Worm (Caenorhabditis elegans) whole organism, L1 larva: ENCODE results near the gene kin-2.

ENCODE experiments used
- C04F5.9 ChIP-seq: sonication (generic microtip); optimal IDR thresholded peaks from 2 replicates; lab custom pipeline; 2016; ENCODE audit warnings: missing genetic modification characterization, missing compliant biosample characterization
- C34B4.2 ChIP-seq: sonication (generic microtip); optimal IDR thresholded peaks from 2 replicates; lab custom pipeline; 2017; ENCODE audit warnings: mild to moderate bottlenecking, missing genetic modification characterization, missing compliant biosample characterization
- F16B12.6 ChIP-seq: fragments of 150-350 bp; optimal IDR thresholded peaks from 2 replicates; lab custom pipeline; 2014; ENCODE audit warnings: missing biosample characterization, missing genetic modification characterization
- Y116A8C.19 ChIP-seq: sonication (generic microtip); optimal IDR thresholded peaks from 2 replicates; lab custom pipeline; 2016; ENCODE audit warnings: missing compliant biosample characterization, missing genetic modification characterization, borderline replicate concordance
- aha-1 ChIP-seq: fragments of 150-350 bp; optimal IDR thresholded peaks from 2 replicates; lab custom pipeline; 2014; ENCODE audit warnings: missing biosample characterization, missing genetic modification characterization
- alr-1 ChIP-seq: fragments of 200-800 bp; sonication (Bioruptor generic); optimal IDR thresholded peaks from 2 replicates; lab custom pipeline; 2018; ENCODE audit warnings: borderline replicate concordance, mild to moderate bottlenecking, missing genetic modification characterization, missing compliant biosample characterization
- aly-2 ChIP-seq: fragments of 150-350 bp; optimal IDR thresholded peaks from 2 replicates; lab custom pipeline; 2014; ENCODE audit warnings: missing biosample characterization, missing genetic modification characterization
- ceh-63 ChIP-seq: fragments of 200-800 bp; sonication (Bioruptor generic); optimal IDR thresholded peaks from 2 replicates; lab custom pipeline; 2018; ENCODE audit warnings: mild to moderate bottlenecking, missing genetic modification characterization, missing compliant biosample characterization
- ceh-8 ChIP-seq: fragments of 200-800 bp; sonication (Bioruptor generic); optimal IDR thresholded peaks from 2 replicates; lab custom pipeline; 2018; ENCODE audit warnings: mild to moderate bottlenecking, missing genetic modification characterization, moderate library complexity, missing compliant biosample characterization
- ceh-82 ChIP-seq, 3 experiments: fragments of 150-350 bp in 1 of 3; sonication (generic microtip) in 2 of 3; optimal IDR thresholded peaks; 2 replicates each; lab custom pipeline; 2014 to 2017; ENCODE audit warnings: missing biosample characterization in 3 of 3, missing genetic modification characterization in 3 of 3
- ceh-90 ChIP-seq: sonication (generic microtip); optimal IDR thresholded peaks from 2 replicates; lab custom pipeline; 2016; ENCODE audit warnings: missing genetic modification characterization, missing compliant biosample characterization
- dpl-1 ChIP-seq, 3 experiments: fragments of 150-350 bp in 2 of 3; sonication (generic microtip) in 1 of 3; optimal IDR thresholded peaks; 2 replicates each; lab custom pipeline; 2014 to 2017; ENCODE audit warnings: missing biosample characterization in 3 of 3, missing genetic modification characterization in 3 of 3, missing genetic modification reagents in 3 of 3
- dsc-1 ChIP-seq: sonication (generic microtip); optimal IDR thresholded peaks from 2 replicates; lab custom pipeline; 2016; ENCODE audit warnings: mild to moderate bottlenecking, missing genetic modification characterization, missing compliant biosample characterization
- efl-1 ChIP-seq, 4 experiments: fragments of 150-350 bp; optimal IDR thresholded peaks in 3 of 4; peaks in 1 of 4; 1 replicate in 1 of 4; 2 replicates in 3 of 4; lab custom pipeline; 2014; ENCODE audit warnings: missing biosample characterization in 2 of 4, missing genetic modification characterization in 2 of 4, missing genetic modification reagents in 2 of 4
- egl-13 ChIP-seq: sonication (generic microtip); optimal IDR thresholded peaks from 2 replicates; lab custom pipeline; 2016; ENCODE audit warnings: missing genotype, missing genetic modification reagents, missing genetic modification characterization, missing compliant biosample characterization
- egl-27 ChIP-seq, 2 experiments: fragments of 150-350 bp in 1 of 2; sonication (generic microtip); optimal IDR thresholded peaks; 3 replicates each; lab custom pipeline; 2017 to 2018; ENCODE audit warnings: missing biosample characterization in 2 of 2, missing genetic modification characterization in 2 of 2, missing genetic modification reagents in 2 of 2
- elt-2 ChIP-seq: sonication (generic microtip); optimal IDR thresholded peaks from 2 replicates; lab custom pipeline; 2016; ENCODE audit warnings: missing genetic modification characterization, mild to moderate bottlenecking, inconsistent platforms, missing compliant biosample characterization, missing genetic modification reagents
- ets-5 ChIP-seq: fragments of 200-800 bp; sonication (Bioruptor generic); IDR thresholded peaks from 2 replicates; pipeline ENCODE4 v1.3.6; 2022; ENCODE audit warnings: missing genetic modification characterization, missing compliant biosample characterization
- fkh-10 ChIP-seq: sonication (generic microtip); optimal IDR thresholded peaks from 2 replicates; lab custom pipeline; 2017; ENCODE audit warnings: missing biosample characterization, missing genetic modification reagents, missing genetic modification characterization
- fkh-4 ChIP-seq: sonication (generic microtip); optimal IDR thresholded peaks from 2 replicates; lab custom pipeline; 2016; ENCODE audit warnings: missing compliant biosample characterization, missing genetic modification characterization, borderline replicate concordance
- fos-1 ChIP-seq: fragments of 150-350 bp; optimal IDR thresholded peaks from 2 replicates; lab custom pipeline; 2014; ENCODE audit warnings: missing biosample characterization, missing genetic modification characterization
- grh-1 ChIP-seq: fragments of 200-800 bp; sonication (Bioruptor generic); IDR thresholded peaks from 2 replicates; pipeline ENCODE4 v1.3.6; 2022; ENCODE audit warnings: missing genetic modification reagents, missing genetic modification characterization, missing compliant biosample characterization
- hpl-2 ChIP-seq: fragments of 150-350 bp; optimal IDR thresholded peaks from 2 replicates; lab custom pipeline; 2014; ENCODE audit warnings: missing biosample characterization, missing genetic modification reagents, missing genetic modification characterization
- isw-1 ChIP-seq: fragments of 200-800 bp; sonication (Bioruptor generic); IDR thresholded peaks from 2 replicates; pipeline ENCODE4 v1.3.6; 2022; ENCODE audit warnings: missing genetic modification characterization, missing compliant biosample characterization
- jun-1 ChIP-seq: fragments of 150-350 bp; optimal IDR thresholded peaks from 2 replicates; lab custom pipeline; 2014; ENCODE audit warnings: missing biosample characterization, missing genetic modification reagents, missing genetic modification characterization
- lin-13 ChIP-seq: fragments of 150-350 bp; optimal IDR thresholded peaks from 2 replicates; lab custom pipeline; 2014; ENCODE audit warnings: missing biosample characterization, missing genetic modification reagents, missing genetic modification characterization
- lin-35 ChIP-seq, 2 experiments: fragments of 150-350 bp; optimal IDR thresholded peaks; 2 replicates each; lab custom pipeline; 2014; ENCODE audit warnings: missing biosample characterization in 2 of 2, missing genetic modification characterization in 2 of 2, missing genetic modification reagents in 2 of 2
- lin-39 ChIP-seq: fragments of 150-350 bp; optimal IDR thresholded peaks from 2 replicates; lab custom pipeline; 2014; ENCODE audit warnings: missing biosample characterization, missing genetic modification reagents, missing genetic modification characterization
- lir-3 ChIP-seq: sonication (generic microtip); optimal IDR thresholded peaks from 2 replicates; lab custom pipeline; 2016; ENCODE audit warnings: mild to moderate bottlenecking, missing genetic modification characterization, moderate library complexity, missing compliant biosample characterization; ENCODE audit not compliant: poor library complexity
- lsy-2 ChIP-seq, 2 experiments: fragments of 150-350 bp; optimal IDR thresholded peaks; 2 replicates each; lab custom pipeline; 2014; ENCODE audit warnings: missing biosample characterization in 2 of 2, missing genetic modification characterization in 2 of 2
- mef-2 ChIP-seq: fragments of 150-350 bp; optimal IDR thresholded peaks from 2 replicates; lab custom pipeline; 2014; ENCODE audit warnings: missing biosample characterization, missing genetic modification characterization
- mep-1 ChIP-seq: fragments of 150-350 bp; optimal IDR thresholded peaks from 2 replicates; lab custom pipeline; 2014; ENCODE audit warnings: missing biosample characterization, missing genetic modification characterization
- nhr-11 ChIP-seq: fragments of 150-350 bp; optimal IDR thresholded peaks from 2 replicates; lab custom pipeline; 2014; ENCODE audit warnings: missing biosample characterization, missing genetic modification characterization
- nhr-19 ChIP-seq: fragments of 200-800 bp; sonication (Bioruptor generic); conservative IDR thresholded peaks from 2 replicates; pipeline ENCODE4 v1.3.6; 2022; ENCODE audit warnings: missing genetic modification characterization, missing compliant biosample characterization
- nhr-20 ChIP-seq: sonication (generic microtip); optimal IDR thresholded peaks from 2 replicates; lab custom pipeline; 2016; ENCODE audit warnings: mild to moderate bottlenecking, missing genetic modification characterization, missing compliant biosample characterization
- nhr-71 ChIP-seq: sonication (generic microtip); optimal IDR thresholded peaks from 2 replicates; lab custom pipeline; 2016; ENCODE audit warnings: mild to moderate bottlenecking, missing genetic modification characterization, moderate library complexity, missing compliant biosample characterization
- nhr-85 ChIP-seq: sonication (generic microtip); peaks from one replicate; lab custom pipeline; 2016; ENCODE audit warnings: missing genetic modification characterization, inconsistent platforms, missing compliant biosample characterization
- nhr-90 ChIP-seq: sonication (generic microtip); optimal IDR thresholded peaks from 2 replicates; lab custom pipeline; 2016; ENCODE audit warnings: mild to moderate bottlenecking, missing genetic modification characterization, missing compliant biosample characterization; ENCODE audit not compliant: poor library complexity
- rnt-1 ChIP-seq: sonication (generic microtip); optimal IDR thresholded peaks from 2 replicates; lab custom pipeline; 2016; ENCODE audit warnings: mild to moderate bottlenecking, missing genetic modification characterization, moderate library complexity, missing compliant biosample characterization
- skn-1 ChIP-seq: fragments of 150-350 bp; optimal IDR thresholded peaks from 2 replicates; lab custom pipeline; 2014; ENCODE audit warnings: missing biosample characterization, missing genetic modification characterization
- snu-23 ChIP-seq: sonication (generic microtip); optimal IDR thresholded peaks from 2 replicates; lab custom pipeline; 2016; ENCODE audit warnings: missing genetic modification characterization, missing compliant biosample characterization
- sox-4 ChIP-seq: sonication (generic microtip); optimal IDR thresholded peaks from 2 replicates; lab custom pipeline; 2016; ENCODE audit warnings: missing genetic modification characterization, missing compliant biosample characterization
- tbx-2 ChIP-seq: sonication (generic microtip); optimal IDR thresholded peaks from 2 replicates; lab custom pipeline; 2016; ENCODE audit warnings: missing genetic modification characterization, missing compliant biosample characterization
- unc-130 ChIP-seq: fragments of 150-350 bp; optimal IDR thresholded peaks from 2 replicates; lab custom pipeline; 2017; ENCODE audit warnings: missing biosample characterization, missing genetic modification characterization, inconsistent platforms
- unc-30 ChIP-seq: sonication (generic microtip); optimal IDR thresholded peaks from 2 replicates; lab custom pipeline; 2017; ENCODE audit warnings: missing biosample characterization, missing genetic modification characterization
- unc-62 ChIP-seq: fragments of 150-350 bp; optimal IDR thresholded peaks from 2 replicates; lab custom pipeline; 2014; ENCODE audit warnings: missing biosample characterization, missing genetic modification reagents, missing genetic modification characterization
- unc-86 ChIP-seq: sonication (generic microtip); optimal IDR thresholded peaks from 2 replicates; lab custom pipeline; 2016; ENCODE audit warnings: missing genetic modification characterization, missing compliant biosample characterization
- vab-15 ChIP-seq: sonication (generic microtip); optimal IDR thresholded peaks from 2 replicates; lab custom pipeline; 2017; ENCODE audit warnings: missing genotype, mild to moderate bottlenecking, missing genetic modification characterization, missing compliant biosample characterization
- xbp-1 ChIP-seq: sonication (generic microtip); optimal IDR thresholded peaks from 2 replicates; lab custom pipeline; 2016; ENCODE audit warnings: missing genetic modification characterization, missing compliant biosample characterization
- zag-1 ChIP-seq: fragments of 150-350 bp; optimal IDR thresholded peaks from 2 replicates; lab custom pipeline; 2014; ENCODE audit warnings: missing biosample characterization, missing genetic modification characterization
- ztf-11 ChIP-seq, 2 experiments: sonication (generic microtip); optimal IDR thresholded peaks; 2 replicates each; lab custom pipeline; 2016 to 2017; ENCODE audit warnings: missing genetic modification characterization in 2 of 2, missing biosample characterization in 1 of 2, missing compliant biosample characterization in 1 of 2
- ztf-4 ChIP-seq: fragments of 150-350 bp; optimal IDR thresholded peaks from 2 replicates; lab custom pipeline; 2014; ENCODE audit warnings: missing biosample characterization, missing genetic modification characterization

Gene kin-2

ce11 chrX:5984581-5985039 is 7.0 kb upstream of the kin-2 start, which contains the start of gene klp-13:
klp-13 (plus strand) TSS chrX:5984989.
- TF ChIP-seq vab-15 (tag; lab: Kevin White, UChicago) (peak; percentile 47), nhr-19 (GFP tag; lab: Robert Waterston, UW) (peak; percentile 80), hpl-2 (GFP tag; lab: Kevin White, UChicago) (no peak), egl-27 (tag; optimal IDR thresholded peaks at IDR 0.05; lab: Kevin White, UChicago) (peak in 1 of 2 experiments; percentile 54), ceh-90 (no peak), alr-1 (tag; lab: Kevin White, UChicago) (no peak), aha-1 (tag; lab: Kevin White, UChicago) (peak; percentile 19), lin-35 (GFP tag; optimal IDR thresholded peaks at IDR 0.05; lab: Kevin White, UChicago) (peak; percentile 92 to 97), fos-1 (tag; lab: Kevin White, UChicago) (peak; percentile 85), nhr-20 (tag; lab: Kevin White, UChicago) (peak; percentile 90), unc-30 (tag; lab: Kevin White, UChicago) (no peak), nhr-11 (peak; percentile 53), ztf-11 (tag; optimal IDR thresholded peaks at IDR 0.05; lab: Kevin White, UChicago) (peak in 1 of 2 experiments; percentile 61), elt-2 (tag; lab: Kevin White, UChicago) (peak; percentile 61), snu-23 (GFP tag; lab: Kevin White, UChicago) (peak; percentile 93), C34B4.2 (tag; lab: Kevin White, UChicago) (no peak), lin-13 (GFP tag; lab: Kevin White, UChicago) (peak; percentile 85), tbx-2 (tag; lab: Kevin White, UChicago) (peak; percentile 89), egl-13 (tag; lab: Kevin White, UChicago) (peak; percentile 82), lin-39 (tag; lab: Kevin White, UChicago) (peak; percentile 18), grh-1 (GFP tag; lab: Robert Waterston, UW) (no peak), aly-2 (tag; lab: Kevin White, UChicago) (peak; percentile 38), fkh-4 (no peak), ceh-63 (GFP tag; lab: Kevin White, UChicago) (no peak), unc-130 (peak; percentile 64), mef-2 (tag; lab: Kevin White, UChicago) (peak; percentile 54), xbp-1 (tag; lab: Kevin White, UChicago) (peak; percentile 92), C04F5.9 (tag; lab: Kevin White, UChicago) (no peak), unc-86 (tag; lab: Kevin White, UChicago) (peak; percentile 76), sox-4 (peak; percentile 65), dsc-1 (peak; percentile 84), jun-1 (tag; lab: Kevin White, UChicago) (peak; percentile 74), ceh-8 (GFP tag; lab: Kevin White, UChicago) (peak; percentile 69), ztf-4 (tag; lab: Kevin White, UChicago) (peak; percentile 43), efl-1 (optimal IDR thresholded peaks at IDR 0.05; lab: Kevin White, UChicago) (peak; percentile 67 to 92), efl-1 (GFP tag; optimal IDR thresholded peaks at IDR 0.05 in 1 of 2; lab: Kevin White, UChicago) (peak; percentile 94 to 99), nhr-71 (peak; percentile 94), fkh-10 (peak; percentile 72), nhr-90 (tag; lab: Kevin White, UChicago) (peak; percentile 63), F16B12.6 (peak; percentile 29), lsy-2 (tag; optimal IDR thresholded peaks at IDR 0.05; lab: Kevin White, UChicago) (peak; percentile 77 to 94), isw-1 (GFP tag; lab: Robert Waterston, UW) (peak; percentile 55; the same call in 1 of the 2 replicates), unc-62 (GFP tag; lab: Kevin White, UChicago) (no peak), nhr-85 (tag; lab: Kevin White, UChicago) (peak; percentile 88), ceh-82 (tag; optimal IDR thresholded peaks at IDR 0.05; lab: Kevin White, UChicago) (peak; percentile 72 to 90 (median 78)), Y116A8C.19 (tag; lab: Kevin White, UChicago) (no peak), ets-5 (GFP tag; lab: Robert Waterston, UW) (no peak), lir-3 (tag; lab: Kevin White, UChicago) (peak; percentile 64), skn-1 (tag; lab: Kevin White, UChicago) (peak; percentile 87), mep-1 (peak; percentile 85), dpl-1 (GFP tag; optimal IDR thresholded peaks at IDR 0.05; lab: Kevin White, UChicago) (peak; percentile 89 to 93 (median 90)), rnt-1 (peak; percentile 85), zag-1 (tag; lab: Kevin White, UChicago) (no peak)
